Worm (Caenorhabditis elegans): ENCODE data around the gene Y38H8A.4.
"Not testable (repeated sequence)": the region's sequence is repeated elsewhere in the genome, so short reads cannot be mapped to it uniquely, and the experiment has no call there.

- TF ChIP-seq nhr-237 (tag; optimal IDR thresholded peaks at IDR 0.05); dpl-1 (GFP tag; optimal IDR thresholded peaks at IDR 0.05); nhr-76 (tag; optimal IDR thresholded peaks at IDR 0.05); nhr-11 (tag; optimal IDR thresholded peaks at IDR 0.05); lin-13 (GFP tag; optimal IDR thresholded peaks at IDR 0.05); unc-62 (GFP tag; optimal IDR thresholded peaks at IDR 0.05 in 1 of 2); unc-62 (tag; optimal IDR thresholded peaks at IDR 0.05); dmd-8 (GFP tag; IDR thresholded peaks at IDR 0.05); spr-3 (GFP tag; optimal IDR thresholded peaks at IDR 0.05); daf-12 (tag; optimal IDR thresholded peaks at IDR 0.05); Y105C5A.15 (GFP tag; IDR thresholded peaks at IDR 0.05); zfp-2 (tag; optimal IDR thresholded peaks at IDR 0.05); fkh-10 (GFP tag; optimal IDR thresholded peaks at IDR 0.05); set-16 (GFP tag; IDR thresholded peaks at IDR 0.05); mdl-1 (tag; optimal IDR thresholded peaks at IDR 0.05): not testable (repeated sequence)
These were observed 38.3 kb downstream of the Y38H8A.4 start, which contains the start of gene K09B11.5 for ce11 chrIV:13433904-13434303.
